Fruit fly (Drosophila melanogaster): ENCODE results near the gene CG9147.

CG9147 gene

dm6 chr2L:6098479-6099269 lies 32.9 kb downstream of the CG9147 start, which contains the start of gene CG9175 (continued):
- TF ChIP-seq slp2 (GFP tag; optimal IDR thresholded peaks at IDR 0.05) (no peak), dmrt99B (tag; optimal IDR thresholded peaks at IDR 0.05) (no peak), unpg (GFP tag; optimal IDR thresholded peaks at IDR 0.05) (peak; percentile 20), gfzf (GFP tag; optimal IDR thresholded peaks at IDR 0.05) (peak; percentile 41), pzg (GFP tag; optimal IDR thresholded peaks at IDR 0.05) (peak; percentile 100), Sox102F (GFP tag; optimal IDR thresholded peaks at IDR 0.05) (no peak), CG6689 (GFP tag; IDR thresholded peaks at IDR 0.05) (no peak), MBD-R2 (GFP tag; IDR thresholded peaks at IDR 0.05) (peak; percentile 98), CG15601 (tag; optimal IDR thresholded peaks at IDR 0.05) (peak; percentile 61), chinmo (GFP tag; IDR thresholded peaks at IDR 0.05; ENCODE audit: partially characterized antibody) (peak; percentile 99), dmrt11E (tag; optimal IDR thresholded peaks at IDR 0.05) (peak; percentile 19), CG5245 (GFP tag; optimal IDR thresholded peaks at IDR 0.05) (no peak), sens-2 (GFP tag; IDR thresholded peaks at IDR 0.05) (no peak), CG7271 (tag; optimal IDR thresholded peaks at IDR 0.05) (peak; percentile 34), disco-r (GFP tag; optimal IDR thresholded peaks at IDR 0.05) (no peak), CG33557 (GFP tag; optimal IDR thresholded peaks at IDR 0.05) (no peak), tio (GFP tag; optimal IDR thresholded peaks at IDR 0.05) (no peak), BtbVII (GFP tag; optimal IDR thresholded peaks at IDR 0.05) (no peak), Doc3 (GFP tag; IDR thresholded peaks at IDR 0.05; ENCODE audit: partially characterized antibody) (peak; percentile 93), CG2712 (tag; optimal IDR thresholded peaks at IDR 0.05) (peak; percentile 45), CG16863 (GFP tag; optimal IDR thresholded peaks at IDR 0.05) (no peak), CG17385 (GFP tag; optimal IDR thresholded peaks at IDR 0.05) (no peak), CG31365 (tag; optimal IDR thresholded peaks at IDR 0.05) (no peak), CG4730 (GFP tag; IDR thresholded peaks at IDR 0.05) (no peak), CG4424 (GFP tag; optimal IDR thresholded peaks at IDR 0.05) (peak; percentile 42), CG8359 (GFP tag; optimal IDR thresholded peaks at IDR 0.05; ENCODE audit: borderline replicate concordance) (no peak), CG12219 (GFP tag; optimal IDR thresholded peaks at IDR 0.05) (no peak), crp (GFP tag; optimal IDR thresholded peaks at IDR 0.05) (peak; percentile 100), CG17359 (tag; optimal IDR thresholded peaks at IDR 0.05) (peak; percentile 2), en (GFP tag; optimal IDR thresholded peaks at IDR 0.05) (no peak), CG31224 (GFP tag; IDR thresholded peaks at IDR 0.05) (no peak), CG2199 (GFP tag; IDR thresholded peaks at IDR 0.05) (peak; percentile 22; the same call in 1 of the 3 replicates), CG3847 (GFP tag; IDR thresholded peaks at IDR 0.05) (peak; percentile 84), Xrp1 (GFP tag; IDR thresholded peaks at IDR 0.05) (0 out of 2 replicates have a peak, but pooled peaks have one; percentile 14), HLH54F (GFP tag; optimal IDR thresholded peaks at IDR 0.05) (peak; percentile 22), CG10979 (tag; optimal IDR thresholded peaks at IDR 0.05) (no peak), jumu (GFP tag; optimal IDR thresholded peaks at IDR 0.05) (peak; percentile 48), Antp (GFP tag; optimal IDR thresholded peaks at IDR 0.05) (peak; percentile 39), Mrtf (GFP tag; IDR thresholded peaks at IDR 0.05) (no peak), Doc2 (GFP tag; IDR thresholded peaks at IDR 0.05) (no peak), CG4820 (GFP tag; optimal IDR thresholded peaks at IDR 0.05) (no peak), br (optimal IDR thresholded peaks at IDR 0.05) (no peak), CG4404 (GFP tag; IDR thresholded peaks at IDR 0.05) (no peak), CG12155 (GFP tag; optimal IDR thresholded peaks at IDR 0.05) (peak; percentile 33), HHEX (GFP tag; optimal IDR thresholded peaks at IDR 0.05) (no peak), CG11398 (GFP tag; optimal IDR thresholded peaks at IDR 0.05) (peak; percentile 5), Stat92E (GFP tag; optimal IDR thresholded peaks at IDR 0.05) (peak in 1 of 3 experiments; percentile 81), CG7928 (GFP tag; optimal IDR thresholded peaks at IDR 0.05) (no peak), CG4328 (GFP tag; optimal IDR thresholded peaks at IDR 0.05) (peak; percentile 4)

Measured in whole organism, embryonic.